Fruit fly (Drosophila melanogaster): ENCODE results near the gene Scsalpha1.

Gene Scsalpha1

DNA sequence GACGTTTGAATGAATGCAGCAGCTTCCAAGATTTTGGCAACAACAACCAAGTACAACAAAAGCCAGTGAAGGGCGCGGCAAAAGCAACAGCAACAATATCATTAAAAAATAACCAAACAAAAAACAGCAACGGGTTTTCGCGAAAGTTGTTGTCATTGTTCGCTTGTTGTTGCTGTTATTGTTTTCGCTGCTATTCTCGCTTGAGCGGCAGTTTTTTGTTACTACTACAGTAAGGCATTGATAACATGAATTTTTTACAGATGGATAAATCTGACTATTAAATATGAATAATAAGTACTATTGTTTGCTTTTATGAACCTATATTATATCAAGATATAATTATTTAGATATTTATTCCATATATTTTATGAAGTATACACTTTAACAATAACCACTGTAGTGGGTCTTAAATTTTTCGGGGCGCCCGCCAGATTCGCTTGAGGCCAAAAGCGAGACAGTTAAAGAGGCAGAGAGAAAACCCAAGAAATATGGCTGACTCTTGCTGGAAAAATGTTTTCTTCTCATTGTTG lies 42.5 kb upstream of the Scsalpha1 start:
- TF ChIP-seq sim (GFP tag; IDR thresholded peaks at IDR 0.05) (no peak), hkb (optimal IDR thresholded peaks at IDR 0.05) (no peak), hkb (GFP tag; IDR thresholded peaks at IDR 0.05) (peak; percentile 92), jing (GFP tag; optimal IDR thresholded peaks at IDR 0.05) (no peak), klu (GFP tag; IDR thresholded peaks at IDR 0.05) (peak; percentile 61; the same call in 1 of the 2 replicates), CG13894 (tag; optimal IDR thresholded peaks at IDR 0.05) (peak; percentile 70), CG8359 (GFP tag; optimal IDR thresholded peaks at IDR 0.05; ENCODE audit: borderline replicate concordance) (no peak), fu2 (GFP tag; optimal IDR thresholded peaks at IDR 0.05) (no peak), CG6854 (GFP tag; optimal IDR thresholded peaks at IDR 0.05) (peak; percentile 71), danr (GFP tag; IDR thresholded peaks at IDR 0.05) (peak; percentile 30; the same call in 1 of the 2 replicates), CG6813 (GFP tag; optimal IDR thresholded peaks at IDR 0.05) (peak; percentile 68), cas (GFP tag; IDR thresholded peaks at IDR 0.05) (peak; percentile 72; the same call in 1 of the 2 replicates), insv (GFP tag; optimal IDR thresholded peaks at IDR 0.05) (no peak), CG7372 (GFP tag; IDR thresholded peaks at IDR 0.05) (peak; percentile 84), twi (tag; optimal IDR thresholded peaks at IDR 0.05) (peak; percentile 45), ssp (GFP tag; IDR thresholded peaks at IDR 0.05) (peak; percentile 59), CG12391 (tag; optimal IDR thresholded peaks at IDR 0.05) (peak; percentile 76), CG10431 (GFP tag; optimal IDR thresholded peaks at IDR 0.05) (no peak), ttk (GFP tag; IDR thresholded peaks at IDR 0.05) (peak; percentile 82), gce (GFP tag; IDR thresholded peaks at IDR 0.05) (0 out of 3 replicates have a peak, but pooled peaks have one; percentile 16), cwo (GFP tag; optimal IDR thresholded peaks at IDR 0.05) (no peak), CG2889 (GFP tag; IDR thresholded peaks at IDR 0.05) (peak; percentile 41; the same call in 1 of the 3 replicates), B-H2 (GFP tag; optimal IDR thresholded peaks at IDR 0.05) (peak; percentile 66), Dref (GFP tag; IDR thresholded peaks at IDR 0.05) (no peak), Asciz (GFP tag; optimal IDR thresholded peaks at IDR 0.05) (peak; percentile 35), sc (optimal IDR thresholded peaks at IDR 0.05) (no peak), sc (GFP tag; optimal IDR thresholded peaks at IDR 0.05) (no peak), cato (GFP tag; optimal IDR thresholded peaks at IDR 0.05; ENCODE audit: borderline replicate concordance) (no peak), CG33557 (GFP tag; optimal IDR thresholded peaks at IDR 0.05) (no peak), Jarid2 (GFP tag; optimal IDR thresholded peaks at IDR 0.05) (peak; percentile 15), CG13296 (GFP tag; optimal IDR thresholded peaks at IDR 0.05) (peak; percentile 80), Xbp1 (GFP tag; optimal IDR thresholded peaks at IDR 0.05) (peak; percentile 68), gfzf (GFP tag; optimal IDR thresholded peaks at IDR 0.05) (no peak), Pdp1 (GFP tag; optimal IDR thresholded peaks at IDR 0.05) (no peak), CG12299 (tag; optimal IDR thresholded peaks at IDR 0.05) (peak; percentile 75), ind (GFP tag; optimal IDR thresholded peaks at IDR 0.05) (peak; percentile 62), CG11695 (GFP tag; IDR thresholded peaks at IDR 0.05) (peak; percentile 86), sima (GFP tag; optimal IDR thresholded peaks at IDR 0.05) (no peak), CG6689 (GFP tag; IDR thresholded peaks at IDR 0.05) (peak; percentile 84), CG2875 (GFP tag; optimal IDR thresholded peaks at IDR 0.05) (peak; percentile 22), ap (GFP tag; IDR thresholded peaks at IDR 0.05) (peak; percentile 73), GATAe (GFP tag; conservative IDR thresholded peaks at IDR 0.05) (peak; percentile 27; the same call in 1 of the 2 replicates), usp (GFP tag; optimal IDR thresholded peaks at IDR 0.05) (no peak), nerfin-1 (tag; optimal IDR thresholded peaks at IDR 0.05) (peak; percentile 6), Myb (GFP tag; optimal IDR thresholded peaks at IDR 0.05) (no peak), Antp (GFP tag; optimal IDR thresholded peaks at IDR 0.05) (no peak), gcm (GFP tag; optimal IDR thresholded peaks at IDR 0.05) (peak; percentile 62), E2f2 (GFP tag; IDR thresholded peaks at IDR 0.05) (peak; percentile 55; the same call in 1 of the 2 replicates), hbn (GFP tag; IDR thresholded peaks at IDR 0.05; ENCODE audit: partially characterized antibody) (no peak), CG12155 (GFP tag; optimal IDR thresholded peaks at IDR 0.05) (peak; percentile 79), CG31388 (GFP tag; optimal IDR thresholded peaks at IDR 0.05) (no peak)

Measured in whole organism, embryonic.